Fruit fly (Drosophila melanogaster): ENCODE measurements around the gene Ube4A.

- TF ChIP-seq Poxn (GFP tag; IDR thresholded peaks at IDR 0.05) (no peak), CG2202 (tag; optimal IDR thresholded peaks at IDR 0.05) (no peak), so (GFP tag; IDR thresholded peaks at IDR 0.05) (no peak)
These were observed 37.9 kb downstream of the Ube4A start for dm6 chr2L:6696229-6696628.
